Worm (Caenorhabditis elegans) whole organism, mixed stage, embryonic: ENCODE measurements around the gene mop-25.2.
"Not testable (repeated sequence)": the region's sequence is repeated elsewhere in the genome, so short reads cannot be mapped to it uniquely, and the experiment has no call there.

Experiments
- bed-3 ChIP-seq: fragments of 200-800 bp; sonication (Bioruptor generic); optimal IDR thresholded peaks from 3 replicates; lab custom pipeline; 2018; ENCODE audit warnings: mild to moderate bottlenecking, missing genetic modification characterization, moderate library complexity, missing compliant biosample characterization
- blmp-1 ChIP-seq: fragments of 150-350 bp; optimal IDR thresholded peaks from 2 replicates; lab custom pipeline; 2014; ENCODE audit warnings: missing biosample characterization, missing genetic modification characterization
- ceh-39 ChIP-seq: fragments of 150-350 bp; optimal IDR thresholded peaks from 2 replicates; lab custom pipeline; 2014; ENCODE audit warnings: missing biosample characterization, missing genetic modification characterization
- ceh-43 ChIP-seq: fragments of 200-800 bp; sonication (Bioruptor generic); optimal IDR thresholded peaks from 2 replicates; lab custom pipeline; 2018; ENCODE audit warnings: mild to moderate bottlenecking, missing genetic modification characterization, moderate library complexity, missing compliant biosample characterization
- ceh-83 ChIP-seq: fragments of 200-800 bp; sonication (Bioruptor generic); optimal IDR thresholded peaks from 2 replicates; lab custom pipeline; 2018; ENCODE audit warnings: mild to moderate bottlenecking, missing genetic modification characterization, missing compliant biosample characterization
- ces-1 ChIP-seq: fragments of 150-350 bp; optimal IDR thresholded peaks from 2 replicates; lab custom pipeline; 2014; ENCODE audit warnings: missing biosample characterization, missing genetic modification reagents, missing genetic modification characterization
- drap-1 ChIP-seq: fragments of 200-800 bp; sonication (Bioruptor generic); optimal IDR thresholded peaks from 3 replicates; lab custom pipeline; 2018; ENCODE audit warnings: mild to moderate bottlenecking, missing genetic modification characterization, missing compliant biosample characterization
- elt-1 ChIP-seq: sonication (generic microtip); optimal IDR thresholded peaks from 2 replicates; lab custom pipeline; 2017; ENCODE audit warnings: missing genetic modification characterization, mild to moderate bottlenecking, missing compliant biosample characterization, antibody characterized with exemption, moderate library complexity, borderline replicate concordance; ENCODE audit not compliant: insufficient read depth
- elt-3 ChIP-seq: fragments of 150-350 bp; optimal IDR thresholded peaks from 2 replicates; lab custom pipeline; 2014; ENCODE audit warnings: missing biosample characterization, missing genetic modification characterization
- flh-1 ChIP-seq: fragments of 200-800 bp; sonication (Bioruptor generic); optimal IDR thresholded peaks from 2 replicates; lab custom pipeline; 2018; ENCODE audit warnings: mild to moderate bottlenecking, missing genetic modification characterization, moderate library complexity, missing compliant biosample characterization
- ham-2 ChIP-seq: fragments of 200-800 bp; sonication (Bioruptor generic); optimal IDR thresholded peaks from 2 replicates; lab custom pipeline; 2018; ENCODE audit warnings: mild to moderate bottlenecking, missing genetic modification characterization, missing compliant biosample characterization
- hlh-1 ChIP-seq: fragments of 150-350 bp; optimal IDR thresholded peaks from 2 replicates; lab custom pipeline; 2014; ENCODE audit warnings: missing biosample characterization, missing genetic modification reagents, missing genetic modification characterization
- lin-13 ChIP-seq: fragments of 150-350 bp; optimal IDR thresholded peaks from 2 replicates; lab custom pipeline; 2014; ENCODE audit warnings: missing biosample characterization, missing genetic modification characterization
- lin-32 ChIP-seq: fragments of 200-800 bp; sonication (Bioruptor generic); optimal IDR thresholded peaks from 2 replicates; lab custom pipeline; 2018; ENCODE audit warnings: mild to moderate bottlenecking, missing genetic modification characterization, missing compliant biosample characterization
- lsy-2 ChIP-seq: fragments of 150-350 bp; optimal IDR thresholded peaks from 2 replicates; lab custom pipeline; 2014; ENCODE audit warnings: missing biosample characterization, missing genetic modification characterization
- mab-5 ChIP-seq: fragments of 150-350 bp; optimal IDR thresholded peaks from 2 replicates; lab custom pipeline; 2014; ENCODE audit warnings: missing biosample characterization, missing genetic modification characterization
- mep-1 ChIP-seq: fragments of 150-350 bp; optimal IDR thresholded peaks from 2 replicates; lab custom pipeline; 2017; ENCODE audit warnings: missing biosample characterization, missing genetic modification reagents, missing genetic modification characterization, inconsistent platforms
- mls-2 ChIP-seq: sonication (generic microtip); optimal IDR thresholded peaks from 2 replicates; lab custom pipeline; 2016; ENCODE audit warnings: mild to moderate bottlenecking, missing genetic modification characterization, moderate library complexity, missing compliant biosample characterization
- nhr-12 ChIP-seq: fragments of 150-350 bp; optimal IDR thresholded peaks from 2 replicates; lab custom pipeline; 2014; ENCODE audit warnings: missing biosample characterization, missing genetic modification characterization
- nhr-2 ChIP-seq: fragments of 150-350 bp; optimal IDR thresholded peaks from 2 replicates; lab custom pipeline; 2014; ENCODE audit warnings: missing biosample characterization, missing genetic modification characterization
- nhr-237 ChIP-seq: fragments of 150-350 bp; optimal IDR thresholded peaks from 2 replicates; lab custom pipeline; 2014; ENCODE audit warnings: missing biosample characterization, missing genetic modification characterization
- nhr-76 ChIP-seq: sonication (generic microtip); optimal IDR thresholded peaks from 2 replicates; lab custom pipeline; 2017; ENCODE audit warnings: missing biosample characterization, missing genetic modification characterization
- pha-4 ChIP-seq: fragments of 150-350 bp; optimal IDR thresholded peaks from 2 replicates; lab custom pipeline; 2018; ENCODE audit warnings: missing biosample characterization, missing genetic modification reagents, missing genetic modification characterization
- sem-2 ChIP-seq: fragments of 200-800 bp; sonication (Bioruptor generic); optimal IDR thresholded peaks from 2 replicates; lab custom pipeline; 2018; ENCODE audit warnings: mild to moderate bottlenecking, missing genetic modification characterization, missing compliant biosample characterization
- snpc-4 ChIP-seq: fragments of 150-350 bp; optimal IDR thresholded peaks from 2 replicates; lab custom pipeline; 2014; ENCODE audit warnings: missing biosample characterization, missing genetic modification characterization
- sptf-1 ChIP-seq: sonication (generic microtip); optimal IDR thresholded peaks from 2 replicates; lab custom pipeline; 2017; ENCODE audit warnings: mild to moderate bottlenecking, missing genetic modification characterization, moderate library complexity, missing compliant biosample characterization
- tbx-8 ChIP-seq: fragments of 200-800 bp; sonication (Bioruptor generic); optimal IDR thresholded peaks from 2 replicates; lab custom pipeline; 2018; ENCODE audit warnings: mild to moderate bottlenecking, missing genetic modification characterization, moderate library complexity, missing compliant biosample characterization
- unc-120 ChIP-seq: sonication (generic microtip); optimal IDR thresholded peaks from 2 replicates; lab custom pipeline; 2017; ENCODE audit warnings: missing genetic modification characterization, missing compliant biosample characterization; ENCODE audit not compliant: poor library complexity, severe bottlenecking
- unc-39 ChIP-seq: fragments of 150-350 bp; optimal IDR thresholded peaks from 2 replicates; lab custom pipeline; 2014; ENCODE audit warnings: missing biosample characterization, missing genetic modification characterization
- unc-62 ChIP-seq: fragments of 150-350 bp; optimal IDR thresholded peaks from 2 replicates; lab custom pipeline; 2014; ENCODE audit warnings: missing biosample characterization, missing genetic modification reagents, missing genetic modification characterization
- zip-8 ChIP-seq: fragments of 150-350 bp; optimal IDR thresholded peaks from 2 replicates; lab custom pipeline; 2014; ENCODE audit warnings: missing biosample characterization, missing genetic modification characterization

Gene mop-25.2

DNA sequence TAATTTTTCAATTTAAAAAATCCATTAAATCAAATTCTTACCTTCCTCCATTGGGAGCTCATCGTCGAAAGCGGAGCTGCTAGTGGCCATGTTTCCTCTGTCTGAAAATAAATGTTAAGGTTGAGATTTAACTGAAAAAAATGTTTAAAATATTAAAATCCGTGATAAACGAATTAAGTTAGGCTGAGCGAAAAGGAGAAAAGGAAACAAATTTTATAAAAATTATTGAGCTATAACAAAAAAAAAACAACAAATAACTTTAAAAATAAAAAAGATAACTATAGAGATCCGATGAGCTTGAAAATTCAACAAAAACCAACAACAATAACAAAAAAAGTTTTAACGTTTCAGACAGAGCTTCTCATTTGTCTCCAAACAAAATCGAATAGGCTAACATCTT, 39.3 kb upstream of the mop-25.2 start, which contains the start of gene pno-1:
TSS of gene pno-1 (minus strand) at position 101 of the 400 bp plus-strand sequence.
- no peak for TF ChIP-seq ham-2
- TF ChIP-seq, all 35 proteins: peak for 0

DNA sequence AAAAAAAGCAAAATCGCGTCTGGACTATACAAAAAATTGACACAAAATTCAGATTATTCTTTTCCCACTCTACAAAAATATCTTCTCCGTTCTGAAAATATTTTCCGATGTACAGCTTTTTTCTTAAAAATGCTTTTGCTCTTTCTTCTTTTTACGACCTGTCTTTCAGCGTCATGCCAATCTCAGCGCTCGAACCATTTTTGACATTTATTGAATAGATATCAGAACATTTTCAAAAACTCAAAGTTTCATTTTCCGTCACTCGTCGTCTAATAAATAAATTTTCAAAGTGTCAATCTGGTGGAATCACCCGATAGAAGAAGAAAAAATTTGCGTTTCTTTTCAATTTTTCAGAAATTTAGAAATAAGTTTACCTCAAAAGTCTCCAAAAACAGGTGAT, 37.9 kb upstream of the mop-25.2 start:
- TF ChIP-seq elt-1 (no peak), ham-2 (no peak), unc-39 (no peak)

DNA sequence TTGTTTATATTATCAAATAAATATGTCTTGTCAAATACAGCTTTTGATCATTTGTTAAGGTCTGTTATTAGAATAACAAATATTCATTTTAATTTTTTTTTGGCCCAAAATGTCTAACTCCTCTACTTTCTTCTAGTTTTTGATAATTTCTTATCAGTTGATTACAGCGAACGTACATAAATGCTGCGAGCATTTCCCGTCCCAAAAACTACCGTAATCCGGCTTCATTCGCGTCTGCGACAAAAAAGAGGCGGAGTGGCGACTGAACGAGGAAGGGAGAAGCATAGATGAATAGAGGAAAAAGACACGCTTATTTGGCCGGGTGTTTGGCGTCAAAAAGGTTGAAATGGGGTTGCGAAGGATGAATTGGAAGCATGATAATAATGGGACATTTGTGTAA, 37.1 kb upstream of the mop-25.2 start:
- no peak for TF ChIP-seq blmp-1 (tag; lab: Kevin White, UChicago)
- TF ChIP-seq hlh-1 (tag; lab: Kevin White, UChicago), result no peak
- no peak for TF ChIP-seq mls-2 (tag; lab: Kevin White, UChicago)
- no peak for TF ChIP-seq mab-5 (tag; lab: Kevin White, UChicago)
- TF ChIP-seq snpc-4, result no peak
- no peak for TF ChIP-seq mep-1 (tag; lab: Kevin White, UChicago)
- TF ChIP-seq nhr-12, result no peak
- no peak for TF ChIP-seq lin-13 (tag; lab: Kevin White, UChicago)
- no peak for TF ChIP-seq pha-4 (tag; lab: Kevin White, UChicago)
- no peak for TF ChIP-seq nhr-237
- no peak for TF ChIP-seq ceh-39 (tag; lab: Kevin White, UChicago)
- no peak for TF ChIP-seq lin-32
- no peak for TF ChIP-seq tbx-8 (GFP tag; lab: Kevin White, UChicago)
- TF ChIP-seq unc-62 (GFP tag; lab: Kevin White, UChicago), result no peak
- no peak for TF ChIP-seq ham-2
- TF ChIP-seq drap-1 (GFP tag; lab: Kevin White, UChicago), result no peak
- no peak for TF ChIP-seq ces-1

DNA sequence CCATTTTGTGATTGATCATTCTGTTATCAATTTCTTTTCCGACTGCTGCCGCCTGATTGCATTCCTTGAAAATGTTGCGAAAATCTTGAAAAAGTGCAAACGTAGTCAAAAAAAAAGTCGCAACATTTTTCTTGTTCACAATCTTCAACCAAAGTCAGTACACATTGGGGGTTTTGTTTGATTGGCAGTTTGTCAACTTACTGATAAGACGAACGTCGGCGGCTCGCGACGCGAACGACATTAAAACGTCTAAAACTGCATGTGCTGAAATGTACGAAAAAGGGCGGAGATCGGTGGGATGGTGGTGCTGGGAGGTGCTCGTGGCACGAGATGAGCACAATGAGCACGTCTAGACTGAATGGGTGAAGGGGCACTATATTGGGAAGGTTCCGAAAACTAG, 35.3 kb upstream of the mop-25.2 start:
- TF ChIP-seq elt-3 (tag; lab: Kevin White, UChicago), result no peak
- TF ChIP-seq hlh-1 (tag; lab: Kevin White, UChicago), result no peak
- TF ChIP-seq elt-1, result no peak
- no peak for TF ChIP-seq bed-3 (GFP tag; lab: Kevin White, UChicago)
- TF ChIP-seq blmp-1 (tag; lab: Kevin White, UChicago), result no peak
- TF ChIP-seq mab-5 (tag; lab: Kevin White, UChicago), result no peak
- TF ChIP-seq, all 35 proteins: peak for 0

DNA sequence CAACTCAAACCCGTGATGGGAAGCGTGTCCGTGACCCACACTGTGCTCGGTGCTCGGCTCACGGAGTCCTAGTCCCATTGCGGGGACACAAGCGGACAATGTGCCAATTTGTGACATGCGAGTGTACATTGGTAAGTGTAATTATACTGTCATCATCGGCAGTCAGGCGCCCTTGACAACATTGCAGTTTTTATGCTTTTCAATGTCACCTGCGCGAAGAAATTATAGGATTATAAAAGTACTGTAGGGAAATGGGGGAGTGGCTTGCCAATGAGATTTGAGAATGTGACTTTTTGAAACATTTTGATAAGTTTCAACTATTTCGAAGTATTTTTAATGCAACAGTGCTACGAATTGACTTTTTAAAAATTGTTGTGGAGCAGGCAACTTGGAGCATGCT, 32.3 kb upstream of the mop-25.2 start:
- TF ChIP-seq drap-1 (GFP tag; lab: Kevin White, UChicago) (no peak), ceh-43 (no peak), ceh-83 (GFP tag; lab: Kevin White, UChicago) (peak; percentile 5), mls-2 (tag; lab: Kevin White, UChicago) (no peak), unc-120 (tag; lab: Kevin White, UChicago) (no peak), lsy-2 (tag; lab: Kevin White, UChicago) (peak; percentile 41), nhr-2 (tag; lab: Kevin White, UChicago) (no peak)

DNA sequence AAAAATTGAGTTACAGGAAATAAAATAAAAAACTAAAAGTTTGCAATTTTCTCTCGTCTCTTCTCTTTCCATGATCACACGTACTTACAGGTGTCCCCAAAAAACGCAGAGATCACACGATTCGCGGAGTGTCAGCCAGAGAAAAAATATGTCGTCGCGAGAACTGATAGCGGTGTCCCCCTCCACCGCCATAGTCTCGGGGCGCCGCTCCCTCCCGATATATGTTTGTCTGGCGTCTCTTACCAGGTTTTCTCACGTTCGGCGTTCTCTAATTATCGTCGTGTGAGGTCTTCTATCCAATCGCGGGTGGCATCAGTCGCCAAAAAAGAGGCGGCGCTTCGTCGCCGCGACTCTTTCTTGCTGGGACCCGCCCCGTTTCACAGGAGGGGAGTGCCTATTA, 28.3 kb upstream of the mop-25.2 start, which contains the start of gene mab-3:
TSS of gene mab-3 (plus strand) at position 328 of the 400 bp plus-strand sequence.
- TF ChIP-seq mls-2, zip-8, blmp-1 (tag; lab: Kevin White, UChicago): not testable (repeated sequence)
- TF ChIP-seq, all 35 proteins: peak for 0; not testable (repeated sequence) for 35

DNA sequence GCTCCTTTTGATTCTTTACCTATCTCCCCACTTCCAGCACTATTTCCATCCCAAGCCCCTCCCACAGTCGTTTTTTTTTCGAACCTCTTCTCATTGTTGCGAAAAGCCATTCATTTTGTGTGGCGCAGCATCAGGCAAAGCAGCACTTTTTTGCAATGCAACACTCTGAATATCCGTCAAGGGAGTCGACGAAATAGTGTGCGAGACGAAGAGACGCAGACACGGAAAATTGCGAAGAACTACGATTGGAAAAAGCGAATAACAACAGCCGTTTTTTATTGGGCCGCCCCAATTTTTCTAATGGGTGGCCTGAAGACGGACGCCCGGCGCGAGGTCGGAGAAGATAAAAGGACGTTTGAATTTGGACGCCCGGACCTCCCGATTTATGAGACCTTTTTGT, 26.4 kb upstream of the mop-25.2 start:
- TF ChIP-seq nhr-12 (no peak), pha-4 (tag; lab: Kevin White, UChicago) (no peak), blmp-1 (tag; lab: Kevin White, UChicago) (no peak), sptf-1 (tag; lab: Kevin White, UChicago) (no peak), flh-1 (no peak), ces-1 (no peak), mab-5 (tag; lab: Kevin White, UChicago) (no peak), unc-39 (no peak), zip-8 (tag; lab: Kevin White, UChicago) (no peak), drap-1 (GFP tag; lab: Kevin White, UChicago) (no peak), lsy-2 (tag; lab: Kevin White, UChicago) (no peak), elt-3 (tag; lab: Kevin White, UChicago) (no peak), unc-62 (GFP tag; lab: Kevin White, UChicago) (no peak), nhr-76 (tag; lab: Kevin White, UChicago) (no peak), sem-2 (GFP tag; lab: Kevin White, UChicago) (no peak), ceh-43 (no peak), lin-32 (no peak), mls-2 (tag; lab: Kevin White, UChicago) (no peak), lin-13 (tag; lab: Kevin White, UChicago) (no peak)
